Worm (Caenorhabditis elegans) whole organism, late embryonic: Measurements from ENCODE around the gene Y79H2A.12.

Source experiments
- ahr-1 ChIP-seq: sonication (generic microtip); optimal IDR thresholded peaks from 2 replicates; lab custom pipeline; 2016; ENCODE audit warnings: missing genetic modification characterization, missing compliant biosample characterization
- ceh-22 ChIP-seq: sonication (generic microtip); optimal IDR thresholded peaks from 2 replicates; lab custom pipeline; 2017; ENCODE audit warnings: missing biosample characterization, missing genetic modification characterization
- ceh-45 ChIP-seq: fragments of 200-800 bp; sonication (Bioruptor generic); IDR thresholded peaks from 2 replicates; pipeline ENCODE4 v1.3.6; 2022; ENCODE audit warnings: missing genetic modification reagents, missing genetic modification characterization, missing compliant biosample characterization
- pha-4 ChIP-seq: fragments of 150-350 bp; optimal IDR thresholded peaks from 2 replicates; lab custom pipeline; 2018; ENCODE audit warnings: missing biosample characterization, missing genetic modification reagents, missing genetic modification characterization
- pros-1 ChIP-seq: fragments of 150-350 bp; optimal IDR thresholded peaks from 2 replicates; lab custom pipeline; 2014; ENCODE audit warnings: missing biosample characterization, missing genetic modification reagents, missing genetic modification characterization
- sdc-2 ChIP-seq: sonication (generic microtip); optimal IDR thresholded peaks from 2 replicates; lab custom pipeline; 2016; ENCODE audit warnings: missing genotype, missing genetic modification characterization, missing compliant biosample characterization
- sox-4 ChIP-seq: sonication (generic microtip); optimal IDR thresholded peaks from 2 replicates; lab custom pipeline; 2017; ENCODE audit warnings: mild to moderate bottlenecking, missing genetic modification characterization, inconsistent platforms, missing compliant biosample characterization
- unc-3 ChIP-seq, 2 experiments: fragments of 200-800 bp in 1 of 2; sonication (Bioruptor generic) in 1 of 2; sonication (generic microtip) in 1 of 2; conservative IDR thresholded peaks in 1 of 2; optimal IDR thresholded peaks in 1 of 2; 2 replicates each; pipeline versions ENCODE4 v1.3.6 to Lab custom; 2016 to 2022; ENCODE audit warnings: missing compliant biosample characterization in 2 of 2, missing genetic modification characterization in 2 of 2, missing genetic modification reagents in 1 of 2

DNA sequence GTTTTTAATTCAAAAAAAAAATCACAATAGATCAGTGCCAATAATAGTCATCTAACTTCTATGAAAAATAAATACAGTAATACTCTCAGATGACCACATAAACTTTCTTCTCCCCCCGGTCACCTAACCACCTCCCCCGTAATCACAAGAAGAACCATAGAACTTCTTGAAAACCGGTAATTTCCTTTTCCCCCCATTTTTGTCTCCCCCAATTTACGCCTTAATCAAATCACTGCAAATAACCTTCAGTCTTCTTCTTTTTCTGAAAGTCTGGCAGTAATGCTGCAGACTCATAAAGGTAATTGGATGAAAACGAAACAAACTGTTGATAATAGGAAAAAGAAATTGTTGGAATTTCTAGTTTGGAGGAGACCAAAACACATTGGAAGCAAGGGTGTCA, 14.2 kb downstream of the Y79H2A.12 start:
- TF ChIP-seq ceh-45 (GFP tag; lab: Robert Waterston, UW): no peak
- no peak for TF ChIP-seq ahr-1 (tag; lab: Kevin White, UChicago)
- no peak for TF ChIP-seq unc-3 (GFP tag; conservative IDR thresholded peaks at IDR 0.05; lab: Robert Waterston, UW)
- no peak for TF ChIP-seq unc-3 (tag; optimal IDR thresholded peaks at IDR 0.05; lab: Kevin White, UChicago)
- no peak for TF ChIP-seq ceh-22 (tag; lab: Kevin White, UChicago)
- no peak for TF ChIP-seq pha-4 (tag; lab: Kevin White, UChicago)
- no peak for TF ChIP-seq sox-4 (tag; lab: Kevin White, UChicago)
- no peak for TF ChIP-seq sdc-2 (tag; lab: Kevin White, UChicago)
- no peak for TF ChIP-seq pros-1 (tag; lab: Kevin White, UChicago)
